Worm (Caenorhabditis elegans) whole organism, dauer: Measurements from ENCODE around the gene srh-166.
"Not testable (repeated sequence)": the region's sequence is repeated elsewhere in the genome, so short reads cannot be mapped to it uniquely, and the experiment has no call there.

ENCODE experiments used
- unc-62 ChIP-seq: sonication (generic microtip); optimal IDR thresholded peaks from 2 replicates; lab custom pipeline; 2017; ENCODE audit warnings: missing biosample characterization, missing genetic modification reagents, missing genetic modification characterization

Gene srh-166

ce11 chrV:20525816-20526459 is at the start of gene srh-166, which contains the start of gene Y38H6C.24:
Gene srh-166 (minus strand): TSS chrV:20525866.
Gene Y38H6C.24 (plus strand): TSS chrV:20526435.
- TF ChIP-seq unc-62 (GFP tag; lab: Kevin White, UChicago): no peak

ce11 chrV:20574872-20575271 is 49.2 kb upstream of the srh-166 start:
- no peak for TF ChIP-seq unc-62 (GFP tag; lab: Kevin White, UChicago)

ce11 chrV:20574314-20574713 is 48.6 kb upstream of the srh-166 start, which contains the start of gene clec-263:
Gene clec-263 (plus strand): TSS chrV:20574614.
- TF ChIP-seq unc-62 (GFP tag; lab: Kevin White, UChicago): no peak

- no peak for TF ChIP-seq unc-62 (GFP tag; lab: Kevin White, UChicago)
These were observed 47.7 kb upstream of the srh-166 start, which contains the start of gene F26F2.5 for ce11 chrV:20573392-20573791. Gene F26F2.5 (plus strand): TSS chrV:20573692.

ce11 chrV:20568995-20569394 is 43.3 kb upstream of the srh-166 start, which contains the start of gene F26F2.4:
Gene F26F2.4 (plus strand): TSS chrV:20569295.
- TF ChIP-seq unc-62 (GFP tag; lab: Kevin White, UChicago): not testable (repeated sequence)

ce11 chrV:20566454-20566853 is 40.8 kb upstream of the srh-166 start, which contains the start of gene F26F2.3:
Gene F26F2.3 (minus strand): TSS chrV:20566554.
- TF ChIP-seq unc-62 (GFP tag; lab: Kevin White, UChicago): no peak

ce11 chrV:20564054-20564453 is 38.4 kb upstream of the srh-166 start, which contains the start of gene F26F2.13:
Gene F26F2.13 (plus strand): TSS chrV:20564354.
- not testable (repeated sequence) for TF ChIP-seq unc-62 (GFP tag; lab: Kevin White, UChicago)

ce11 chrV:20561795-20562194 is 36.1 kb upstream of the srh-166 start, which contains the start of gene F26F2.1:
Gene F26F2.1 (minus strand): TSS chrV:20561895.
- TF ChIP-seq unc-62 (GFP tag; lab: Kevin White, UChicago): no peak

- TF ChIP-seq unc-62 (GFP tag; lab: Kevin White, UChicago): no peak
These were observed 32.6 kb upstream of the srh-166 start, which contains the start of gene abf-4 for ce11 chrV:20558270-20558669. Gene abf-4 (minus strand): TSS chrV:20558370.

ce11 chrV:20556260-20556659 is 30.6 kb upstream of the srh-166 start, which contains the start of gene Y38H6C.23:
Gene Y38H6C.23 (minus strand): TSS chrV:20556360.
- TF ChIP-seq unc-62 (GFP tag; lab: Kevin White, UChicago): no peak

- TF ChIP-seq unc-62 (GFP tag; lab: Kevin White, UChicago): no peak
These were observed 29.5 kb upstream of the srh-166 start, which contains the start of gene Y38H6C.21 for ce11 chrV:20555120-20555519. Gene Y38H6C.21 (minus strand): TSS chrV:20555267.

ce11 chrV:20552971-20553370 is 27.3 kb upstream of the srh-166 start, which contains the start of gene vmo-1:
Gene vmo-1 (minus strand): TSS chrV:20553071.
- TF ChIP-seq unc-62 (GFP tag; lab: Kevin White, UChicago): no peak

ce11 chrV:20551096-20551495 is 25.4 kb upstream of the srh-166 start, which contains the start of gene Y38H6C.20:
Gene Y38H6C.20 (minus strand): TSS chrV:20551196.
- no peak for TF ChIP-seq unc-62 (GFP tag; lab: Kevin White, UChicago)

ce11 chrV:20547048-20547447 is 21.4 kb upstream of the srh-166 start, which contains the start of gene Y38H6C.18:
Gene Y38H6C.18 (minus strand): TSS chrV:20547148.
- no peak for TF ChIP-seq unc-62 (GFP tag; lab: Kevin White, UChicago)

- TF ChIP-seq unc-62 (GFP tag; lab: Kevin White, UChicago): no peak
These were observed 20.1 kb upstream of the srh-166 start for ce11 chrV:20545742-20546141.

ce11 chrV:20544610-20545009 is 18.9 kb upstream of the srh-166 start:
- TF ChIP-seq unc-62 (GFP tag; lab: Kevin White, UChicago): no peak
